Fruit fly (Drosophila melanogaster) whole organism, adult: Measurements from ENCODE around the gene Task6.
A peak's percentile ranks its signal among the peaks of the same experiment; 100 is the strongest.

Experiments used
- CG11617 ChIP-seq: fragments of 200-800 bp; sonication (Bioruptor generic); optimal IDR thresholded peaks from 2 replicates; lab custom pipeline; 2017; ENCODE audit warnings: mild to moderate bottlenecking, missing biosample characterization, missing genetic modification reagents, missing genetic modification characterization
- CG12768 ChIP-seq: fragments of 200-800 bp; sonication (Bioruptor generic); optimal IDR thresholded peaks from 2 replicates; lab custom pipeline; 2017; ENCODE audit warnings: missing biosample characterization, missing genetic modification characterization, mild to moderate bottlenecking, moderate library complexity, missing genetic modification reagents
- CG14711 ChIP-seq: fragments of 200-800 bp; sonication (Bioruptor generic); optimal IDR thresholded peaks from 2 replicates; lab custom pipeline; 2018; ENCODE audit warnings: missing biosample characterization, mild to moderate bottlenecking, missing genetic modification characterization, moderate library complexity
- CG1620 ChIP-seq: fragments of 200-800 bp; sonication (Bioruptor generic); optimal IDR thresholded peaks from 2 replicates; lab custom pipeline; 2016; ENCODE audit warnings: missing biosample characterization, missing genetic modification characterization
- CG33017 ChIP-seq: fragments of 200-800 bp; sonication (Bioruptor generic); optimal IDR thresholded peaks from 2 replicates; lab custom pipeline; 2018; ENCODE audit warnings: missing biosample characterization, mild to moderate bottlenecking, missing genetic modification characterization, moderate library complexity
- CG5204 ChIP-seq: fragments of 200-800 bp; sonication (Bioruptor generic); optimal IDR thresholded peaks from 2 replicates; lab custom pipeline; 2016; ENCODE audit warnings: missing biosample characterization, missing genetic modification characterization
- CG7045 ChIP-seq: fragments of 200-800 bp; sonication (Bioruptor generic); optimal IDR thresholded peaks from 2 replicates; lab custom pipeline; 2017; ENCODE audit warnings: missing biosample characterization, mild to moderate bottlenecking, missing genetic modification characterization
- CG7101 ChIP-seq: fragments of 200-800 bp; sonication (Bioruptor generic); optimal IDR thresholded peaks from 2 replicates; lab custom pipeline; 2018; ENCODE audit warnings: missing biosample characterization, mild to moderate bottlenecking, missing genetic modification characterization, moderate library complexity
- Clk ChIP-seq: fragments of 200-800 bp; sonication (Bioruptor generic); optimal IDR thresholded peaks from 2 replicates; lab custom pipeline; 2017; ENCODE audit warnings: missing biosample characterization, missing genetic modification characterization
- Crg-1 ChIP-seq: fragments of 200-800 bp; sonication (Bioruptor generic); optimal IDR thresholded peaks from 2 replicates; lab custom pipeline; 2016; ENCODE audit warnings: missing biosample characterization, missing genetic modification characterization
- Hr96 ChIP-seq: fragments of 200-800 bp; sonication (Bioruptor generic); optimal IDR thresholded peaks from 2 replicates; lab custom pipeline; 2016; ENCODE audit warnings: missing biosample characterization, missing genetic modification characterization
- Mnt ChIP-seq: fragments of 200-800 bp; sonication (Bioruptor generic); optimal IDR thresholded peaks from 2 replicates; lab custom pipeline; 2016; ENCODE audit warnings: missing biosample characterization, mild to moderate bottlenecking, missing genetic modification characterization
- bab1 ChIP-seq: fragments of 200-800 bp; sonication (Bioruptor generic); optimal IDR thresholded peaks from 3 replicates; lab custom pipeline; 2019; ENCODE audit warnings: missing biosample characterization, mild to moderate bottlenecking, missing genetic modification characterization, moderate library complexity
- cic ChIP-seq: fragments of 200-800 bp; sonication (Bioruptor generic); optimal IDR thresholded peaks from 2 replicates; lab custom pipeline; 2017; ENCODE audit warnings: missing biosample characterization, mild to moderate bottlenecking, missing genetic modification characterization, moderate library complexity
- cnc ChIP-seq, 2 experiments: fragments of >200 bp; optimal IDR thresholded peaks; 2 replicates each; lab custom pipeline; 2017
- kay ChIP-seq: fragments of 200-800 bp; sonication (Bioruptor generic); peaks from one replicate; lab custom pipeline; 2016; ENCODE audit warnings: missing biosample characterization, missing genetic modification characterization, borderline replicate concordance
- ovo ChIP-seq: fragments of 200-800 bp; sonication (Bioruptor generic); optimal IDR thresholded peaks from 2 replicates; lab custom pipeline; 2016; ENCODE audit warnings: missing biosample characterization, missing genetic modification characterization
- pad ChIP-seq: fragments of 200-800 bp; sonication (Bioruptor generic); optimal IDR thresholded peaks from 3 replicates; lab custom pipeline; 2017; ENCODE audit warnings: missing biosample characterization, missing genetic modification characterization, mild to moderate bottlenecking, moderate library complexity, missing genetic modification reagents
- tj ChIP-seq: fragments of 200-800 bp; sonication (Bioruptor generic); optimal IDR thresholded peaks from 3 replicates; lab custom pipeline; 2017; ENCODE audit warnings: missing biosample characterization, mild to moderate bottlenecking, missing genetic modification characterization, moderate library complexity
- toe ChIP-seq: fragments of 200-800 bp; sonication (Bioruptor generic); optimal IDR thresholded peaks from 2 replicates; lab custom pipeline; 2016; ENCODE audit warnings: missing biosample characterization, missing genetic modification characterization

Task6 gene

dm6 chr3R:13683624-13684568 lies 9.6 kb upstream of the Task6 start, which contains the start of gene flfl:
TSS of gene flfl (plus strand) at chr3R:13683921.
- peak; percentile 5 for TF ChIP-seq Clk
- peak; percentile 41 for TF ChIP-seq bab1 (GFP tag; lab: Kevin White, UChicago)
- peak; percentile 20 for TF ChIP-seq CG7101 (tag; lab: Kevin White, UChicago)
- no peak for TF ChIP-seq CG1620
- TF ChIP-seq pad: peak; percentile 30
- peak; percentile 39 for TF ChIP-seq CG12768 (GFP tag; lab: Kevin White, UChicago)
- no peak for TF ChIP-seq CG14711 (tag; lab: Kevin White, UChicago)
- peak; percentile 56 for TF ChIP-seq toe (GFP tag; lab: Kevin White, UChicago)
- TF ChIP-seq cic (GFP tag; lab: Kevin White, UChicago): no peak
- TF ChIP-seq Hr96 (GFP tag; lab: Kevin White, UChicago): peak; percentile 43
- TF ChIP-seq ovo: peak; percentile 65
- peak; percentile 56 for TF ChIP-seq CG5204
- TF ChIP-seq CG7045 (GFP tag; lab: Kevin White, UChicago): no peak
- TF ChIP-seq CG33017 (tag; lab: Kevin White, UChicago): peak; percentile 14
- peak; percentile 34 for TF ChIP-seq CG11617 (GFP tag; lab: Kevin White, UChicago)
- peak; percentile 16 for TF ChIP-seq tj (GFP tag; lab: Kevin White, UChicago)
- peak; percentile 58 for TF ChIP-seq Crg-1 (GFP tag; lab: Kevin White, UChicago)
- TF ChIP-seq kay: no peak
- no peak for TF ChIP-seq cnc (optimal IDR thresholded peaks at IDR 0.05; lab: Kevin White, UChicago)
- no peak for TF ChIP-seq Mnt (GFP tag; lab: Kevin White, UChicago)

- TF ChIP-seq kay (no peak), bab1 (GFP tag; lab: Kevin White, UChicago) (peak; percentile 6), CG14711 (tag; lab: Kevin White, UChicago) (no peak)
Observed at dm6 chr3R:13682994-13683623, 8.8 kb upstream of the Task6 start.

dm6 chr3R:13676137-13677086 lies 2.1 kb upstream of the Task6 start, which contains the start of the genes Lkb1 and CG9588:
TSS of gene Lkb1 (plus strand) at chr3R:13676549.
TSS of gene CG9588 (minus strand) at chr3R:13676681.
- TF ChIP-seq CG12768 (GFP tag; lab: Kevin White, UChicago): peak; percentile 30
- TF ChIP-seq CG5204: no peak
- no peak for TF ChIP-seq CG33017 (tag; lab: Kevin White, UChicago)
- TF ChIP-seq Hr96 (GFP tag; lab: Kevin White, UChicago): peak; percentile 19
- peak; percentile 21 for TF ChIP-seq bab1 (GFP tag; lab: Kevin White, UChicago)
- peak; percentile 12 for TF ChIP-seq tj (GFP tag; lab: Kevin White, UChicago)
- TF ChIP-seq CG11617 (GFP tag; lab: Kevin White, UChicago): peak; percentile 33
- peak; percentile 21 for TF ChIP-seq CG7045 (GFP tag; lab: Kevin White, UChicago)
- TF ChIP-seq cnc (optimal IDR thresholded peaks at IDR 0.05; lab: Kevin White, UChicago): peak in 1 of 2 experiments; percentile 31
- no peak for TF ChIP-seq Crg-1 (GFP tag; lab: Kevin White, UChicago)
- TF ChIP-seq ovo: no peak
- peak; percentile 15 for TF ChIP-seq CG14711 (tag; lab: Kevin White, UChicago)
- peak; percentile 95 for TF ChIP-seq pad
- TF ChIP-seq CG7101 (tag; lab: Kevin White, UChicago): peak; percentile 13
- peak; percentile 37 for TF ChIP-seq Mnt (GFP tag; lab: Kevin White, UChicago)

dm6 chr3R:13672898-13673297 lies 1.4 kb downstream of the Task6 start:
- TF ChIP-seq CG7101 (tag; lab: Kevin White, UChicago) (no peak), CG11617 (GFP tag; lab: Kevin White, UChicago) (no peak)

dm6 chr3R:13665992-13666391 lies 8.3 kb downstream of the Task6 start:
- peak; percentile 30 for TF ChIP-seq kay
- TF ChIP-seq bab1 (GFP tag; lab: Kevin White, UChicago): no peak
- peak; percentile 81 for TF ChIP-seq CG12768 (GFP tag; lab: Kevin White, UChicago)
- TF ChIP-seq CG7101 (tag; lab: Kevin White, UChicago): no peak
- TF ChIP-seq CG7045 (GFP tag; lab: Kevin White, UChicago): no peak
- TF ChIP-seq Crg-1 (GFP tag; lab: Kevin White, UChicago): no peak
